Worm (Caenorhabditis elegans): Measurements from ENCODE around the gene sox-3.

DNA sequence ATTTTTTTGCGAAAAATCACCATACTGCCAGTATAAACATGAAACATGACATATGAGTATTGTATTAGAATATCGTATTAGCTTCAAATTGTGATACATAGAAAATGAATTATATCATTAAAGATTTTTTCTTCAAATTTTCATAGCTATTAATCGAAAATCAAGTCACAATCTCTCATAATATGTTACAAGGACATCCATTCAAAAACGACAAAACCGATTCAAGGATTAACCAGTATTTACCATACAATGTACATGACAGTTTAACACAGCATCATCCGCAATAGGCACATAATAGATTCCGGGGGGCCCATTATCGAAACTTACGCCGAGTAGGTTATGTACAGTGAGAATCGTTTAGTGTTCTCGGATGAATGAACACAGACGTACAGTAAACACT lies 21.5 kb downstream of the sox-3 start:
- TF ChIP-seq pros-1 (tag; optimal IDR thresholded peaks at IDR 0.05) (no peak), mec-3 (tag; optimal IDR thresholded peaks at IDR 0.05; ENCODE audit: borderline replicate concordance) (no peak), C38D4.7 (GFP tag; optimal IDR thresholded peaks at IDR 0.05) (no peak), tbx-2 (tag; optimal IDR thresholded peaks at IDR 0.05) (no peak), fax-1 (tag; optimal IDR thresholded peaks at IDR 0.05) (no peak), ztf-16 (tag; optimal IDR thresholded peaks at IDR 0.05) (no peak), eyg-1 (tag; optimal IDR thresholded peaks at IDR 0.05) (no peak)
